Worm (Caenorhabditis elegans) whole organism, L2 larva: ENCODE measurements around the gene kvs-5.

Experiments
- F13H6.1 ChIP-seq: sonication (generic microtip); optimal IDR thresholded peaks from 2 replicates; lab custom pipeline; 2016; ENCODE audit warnings: missing genetic modification characterization, missing compliant biosample characterization
- R02D3.7 ChIP-seq: fragments of 150-350 bp; optimal IDR thresholded peaks from 2 replicates; lab custom pipeline; 2014; ENCODE audit warnings: missing biosample characterization, missing genetic modification characterization
- Y55F3AM.14 ChIP-seq: fragments of 200-800 bp; sonication (Bioruptor generic); optimal IDR thresholded peaks from 2 replicates; lab custom pipeline; 2018; ENCODE audit warnings: mild to moderate bottlenecking, missing genetic modification characterization, missing compliant biosample characterization
- ZK546.5 ChIP-seq: sonication (generic microtip); optimal IDR thresholded peaks from 2 replicates; lab custom pipeline; 2017; ENCODE audit warnings: missing biosample characterization, missing genetic modification characterization
- aly-2 ChIP-seq: fragments of 150-350 bp; optimal IDR thresholded peaks from 2 replicates; lab custom pipeline; 2014; ENCODE audit warnings: missing biosample characterization, missing genetic modification characterization
- ama-1 ChIP-seq: fragments of 150-350 bp; optimal IDR thresholded peaks from 2 replicates; lab custom pipeline; 2018; ENCODE audit warnings: inconsistent platforms
- ceh-16 ChIP-seq: fragments of 150-350 bp; optimal IDR thresholded peaks from 2 replicates; lab custom pipeline; 2014; ENCODE audit warnings: missing biosample characterization, missing genetic modification characterization
- ceh-82 ChIP-seq: fragments of 150-350 bp; optimal IDR thresholded peaks from 2 replicates; lab custom pipeline; 2014; ENCODE audit warnings: missing biosample characterization, missing genetic modification characterization
- crh-2 ChIP-seq: sonication (generic microtip); optimal IDR thresholded peaks from 2 replicates; lab custom pipeline; 2017; ENCODE audit warnings: missing biosample characterization, missing genetic modification characterization
- egl-27 ChIP-seq: sonication (generic microtip); optimal IDR thresholded peaks from 3 replicates; lab custom pipeline; 2017; ENCODE audit warnings: missing biosample characterization, missing genetic modification reagents, missing genetic modification characterization
- elt-3 ChIP-seq: sonication (generic microtip); optimal IDR thresholded peaks from 2 replicates; lab custom pipeline; 2017; ENCODE audit warnings: missing biosample characterization, missing genetic modification characterization
- fos-1 ChIP-seq: fragments of 150-350 bp; optimal IDR thresholded peaks from 2 replicates; lab custom pipeline; 2014; ENCODE audit warnings: missing biosample characterization, missing genetic modification characterization
- lin-11 ChIP-seq: fragments of 150-350 bp; sonication (generic microtip); optimal IDR thresholded peaks from 2 replicates; lab custom pipeline; 2014; ENCODE audit warnings: missing biosample characterization, missing genetic modification characterization, inconsistent platforms, mixed read lengths
- lin-13 ChIP-seq: fragments of 150-350 bp; optimal IDR thresholded peaks from 2 replicates; lab custom pipeline; 2014; ENCODE audit warnings: missing biosample characterization, missing genetic modification reagents, missing genetic modification characterization
- lin-39 ChIP-seq: fragments of 150-350 bp; optimal IDR thresholded peaks from 2 replicates; lab custom pipeline; 2014; ENCODE audit warnings: missing biosample characterization, missing genetic modification reagents, missing genetic modification characterization
- mab-5 ChIP-seq: fragments of 150-350 bp; optimal IDR thresholded peaks from 2 replicates; lab custom pipeline; 2014; ENCODE audit warnings: missing biosample characterization, missing genetic modification characterization
- mdl-1 ChIP-seq, 2 experiments: fragments of 150-350 bp in 1 of 2; sonication (generic microtip) in 1 of 2; optimal IDR thresholded peaks; 2 replicates each; lab custom pipeline; 2017; ENCODE audit warnings: missing biosample characterization in 2 of 2, missing genetic modification characterization in 2 of 2
- nhr-10 ChIP-seq: sonication (generic microtip); optimal IDR thresholded peaks from 2 replicates; lab custom pipeline; 2017; ENCODE audit warnings: missing biosample characterization, missing genetic modification characterization
- nhr-12 ChIP-seq: fragments of 150-350 bp; optimal IDR thresholded peaks from 2 replicates; lab custom pipeline; 2014; ENCODE audit warnings: missing biosample characterization, missing genetic modification characterization
- nhr-23 ChIP-seq: fragments of 150-350 bp; optimal IDR thresholded peaks from 2 replicates; lab custom pipeline; 2014; ENCODE audit warnings: missing biosample characterization, missing genetic modification reagents, missing genetic modification characterization
- nhr-237 ChIP-seq: fragments of 150-350 bp; optimal IDR thresholded peaks from 2 replicates; lab custom pipeline; 2014; ENCODE audit warnings: missing biosample characterization, missing genetic modification characterization
- nhr-25 ChIP-seq: fragments of 150-350 bp; sonication (generic microtip); optimal IDR thresholded peaks from 3 replicates; lab custom pipeline; 2014; ENCODE audit warnings: missing biosample characterization, missing genetic modification characterization
- nhr-6 ChIP-seq: fragments of 150-350 bp; optimal IDR thresholded peaks from 2 replicates; lab custom pipeline; 2014; ENCODE audit warnings: missing biosample characterization, missing genetic modification characterization
- nhr-77 ChIP-seq: fragments of 150-350 bp; optimal IDR thresholded peaks from 2 replicates; lab custom pipeline; 2014; ENCODE audit warnings: missing biosample characterization, missing genetic modification characterization
- sem-4 ChIP-seq: fragments of 150-350 bp; optimal IDR thresholded peaks from 2 replicates; lab custom pipeline; 2014; ENCODE audit warnings: missing biosample characterization, missing genetic modification reagents, missing genetic modification characterization
- skn-1 ChIP-seq: sonication (generic microtip); optimal IDR thresholded peaks from 2 replicates; lab custom pipeline; 2017; ENCODE audit warnings: missing biosample characterization, missing genetic modification characterization
- sma-3 ChIP-seq: sonication (generic microtip); optimal IDR thresholded peaks from 2 replicates; lab custom pipeline; 2016; ENCODE audit warnings: missing genetic modification reagents, missing genetic modification characterization, missing compliant biosample characterization
- sma-9 ChIP-seq, 2 experiments: fragments of 150-350 bp in 1 of 2; sonication (generic microtip) in 1 of 2; optimal IDR thresholded peaks; 2 replicates each; lab custom pipeline; 2014 to 2016; ENCODE audit warnings: missing genetic modification characterization in 2 of 2, mild to moderate bottlenecking in 1 of 2, missing biosample characterization in 1 of 2, missing compliant biosample characterization in 1 of 2, missing genetic modification reagents in 1 of 2, moderate library complexity in 1 of 2
- snpc-4 ChIP-seq: fragments of 150-350 bp; optimal IDR thresholded peaks from 2 replicates; lab custom pipeline; 2014; ENCODE audit warnings: missing biosample characterization, missing genetic modification characterization
- zag-1 ChIP-seq: fragments of 150-350 bp; optimal IDR thresholded peaks from 2 replicates; lab custom pipeline; 2014; ENCODE audit warnings: missing biosample characterization, missing genetic modification characterization
- ztf-4 ChIP-seq: fragments of 150-350 bp; optimal IDR thresholded peaks from 2 replicates; lab custom pipeline; 2014; ENCODE audit warnings: missing biosample characterization, missing genetic modification characterization

Gene kvs-5

ce11 chrIV:716323-716722 lies 20.2 kb upstream of the kvs-5 start, which contains the start of gene clec-164:
TSS of gene clec-164 (plus strand) at chrIV:716623.
- no peak for TF ChIP-seq R02D3.7
- no peak for TF ChIP-seq ZK546.5 (tag; lab: Kevin White, UChicago)
- no peak for TF ChIP-seq ceh-16 (tag; lab: Kevin White, UChicago)
- no peak for TF ChIP-seq snpc-4
- TF ChIP-seq lin-13 (GFP tag; lab: Kevin White, UChicago) = no peak
- no peak for TF ChIP-seq nhr-12 (tag; lab: Kevin White, UChicago)
- TF ChIP-seq sma-3 = no peak
- no peak for TF ChIP-seq aly-2 (tag; lab: Kevin White, UChicago)
- no peak for TF ChIP-seq nhr-23 (tag; lab: Kevin White, UChicago)
- no peak for TF ChIP-seq lin-39 (tag; lab: Kevin White, UChicago)
- TF ChIP-seq zag-1 (tag; lab: Kevin White, UChicago) = no peak
- no peak for TF ChIP-seq ceh-82 (tag; lab: Kevin White, UChicago)
- TF ChIP-seq fos-1 (tag; lab: Kevin White, UChicago) = no peak

- TF ChIP-seq ama-1 (no peak), lin-39 (tag; lab: Kevin White, UChicago) (no peak), lin-13 (GFP tag; lab: Kevin White, UChicago) (no peak), nhr-25 (tag; lab: Kevin White, UChicago) (no peak), skn-1 (tag; lab: Kevin White, UChicago) (no peak), mdl-1 (tag; optimal IDR thresholded peaks at IDR 0.05; lab: Kevin White, UChicago) (no peak), ztf-4 (tag; lab: Kevin White, UChicago) (no peak)
Measured at ce11 chrIV:719351-719750, 17.2 kb upstream of the kvs-5 start, which contains the start of gene Y55F3C.10. TSS of gene Y55F3C.10 (minus strand) at chrIV:719451.

ce11 chrIV:728095-728494 lies 8.5 kb upstream of the kvs-5 start, which contains the start of gene Y55F3C.9:
TSS of gene Y55F3C.9 (minus strand) at chrIV:728195.
- TF ChIP-seq F13H6.1 = no peak
- no peak for TF ChIP-seq aly-2 (tag; lab: Kevin White, UChicago)
- no peak for TF ChIP-seq nhr-237 (tag; lab: Kevin White, UChicago)
- TF ChIP-seq elt-3 (tag; lab: Kevin White, UChicago) = no peak
- no peak for TF ChIP-seq egl-27 (tag; lab: Kevin White, UChicago)
- no peak for TF ChIP-seq Y55F3AM.14 (GFP tag; lab: Kevin White, UChicago)
- no peak for TF ChIP-seq mab-5
- TF ChIP-seq sem-4 (tag; lab: Kevin White, UChicago) = no peak
- TF ChIP-seq ZK546.5 (tag; lab: Kevin White, UChicago) = no peak
- no peak for TF ChIP-seq lin-11
- TF ChIP-seq nhr-12 (tag; lab: Kevin White, UChicago) = no peak
- TF ChIP-seq mdl-1 (tag; optimal IDR thresholded peaks at IDR 0.05; lab: Kevin White, UChicago) = no peak
- no peak for TF ChIP-seq nhr-25 (tag; lab: Kevin White, UChicago)
- no peak for TF ChIP-seq nhr-77 (tag; lab: Kevin White, UChicago)

ce11 chrIV:730937-731336 lies 5.6 kb upstream of the kvs-5 start, which contains the start of gene srt-24:
TSS of gene srt-24 (minus strand) at chrIV:731037.
- no peak for TF ChIP-seq mdl-1 (tag; optimal IDR thresholded peaks at IDR 0.05; lab: Kevin White, UChicago)
- no peak for TF ChIP-seq ztf-4 (tag; lab: Kevin White, UChicago)
- TF ChIP-seq nhr-77 (tag; lab: Kevin White, UChicago) = no peak
- TF ChIP-seq lin-11 = no peak
- TF ChIP-seq zag-1 (tag; lab: Kevin White, UChicago) = no peak

- TF ChIP-seq sma-9 (GFP tag; optimal IDR thresholded peaks at IDR 0.05; lab: Kevin White, UChicago) = peak; percentile 13
- TF ChIP-seq sma-9 (tag; optimal IDR thresholded peaks at IDR 0.05; lab: Kevin White, UChicago) = no peak
- no peak for TF ChIP-seq mdl-1 (tag; optimal IDR thresholded peaks at IDR 0.05; lab: Kevin White, UChicago)
- no peak for TF ChIP-seq aly-2 (tag; lab: Kevin White, UChicago)
- peak; percentile 93 for TF ChIP-seq mab-5
- no peak for TF ChIP-seq skn-1 (tag; lab: Kevin White, UChicago)
- TF ChIP-seq nhr-6 (tag; lab: Kevin White, UChicago) = no peak
- TF ChIP-seq nhr-10 (tag; lab: Kevin White, UChicago) = no peak
- peak; percentile 56 for TF ChIP-seq F13H6.1
Measured at ce11 chrIV:740674-741073, 4.1 kb downstream of the kvs-5 start.

ce11 chrIV:741831-742230 lies 5.3 kb downstream of the kvs-5 start:
- TF ChIP-seq crh-2 = no peak
- no peak for TF ChIP-seq sma-3
